Fruit fly (Drosophila melanogaster) whole organism, prepupa: ENCODE data around the gene CG44271.

Experiments
- Blimp-1 ChIP-seq: fragments of 200-800 bp; sonication (Bioruptor generic); optimal IDR thresholded peaks from 3 replicates; lab custom pipeline; 2017; ENCODE audit warnings: missing biosample characterization, missing genetic modification characterization, mild to moderate bottlenecking, moderate library complexity, missing genetic modification reagents
- CG10631 ChIP-seq: fragments of 200-800 bp; sonication (Bioruptor generic); optimal IDR thresholded peaks from 2 replicates; lab custom pipeline; 2016; ENCODE audit warnings: missing biosample characterization, missing genetic modification characterization
- CG10669 ChIP-seq: fragments of 200-800 bp; sonication (Bioruptor generic); optimal IDR thresholded peaks from 3 replicates; lab custom pipeline; 2018; ENCODE audit warnings: missing biosample characterization, mild to moderate bottlenecking, missing genetic modification characterization, moderate library complexity
- CG11762 ChIP-seq: fragments of 200-800 bp; sonication (Bioruptor generic); optimal IDR thresholded peaks from 3 replicates; lab custom pipeline; 2016; ENCODE audit warnings: missing biosample characterization, missing genetic modification characterization; ENCODE audit not compliant: insufficient read depth
- CG11902 ChIP-seq: fragments of 200-800 bp; sonication (Bioruptor generic); optimal IDR thresholded peaks from 3 replicates; lab custom pipeline; 2016; ENCODE audit warnings: missing biosample characterization, missing genetic modification characterization
- CG15336 ChIP-seq: fragments of 200-800 bp; sonication (Bioruptor generic); IDR thresholded peaks from 2 replicates; pipeline ENCODE4 v1.3.6; 2022; ENCODE audit warnings: missing biosample characterization, missing genetic modification characterization
- CG1621 ChIP-seq: fragments of 200-800 bp; sonication (Bioruptor generic); optimal IDR thresholded peaks from 3 replicates; lab custom pipeline; 2018; ENCODE audit warnings: missing biosample characterization, mild to moderate bottlenecking, missing genetic modification characterization
- CG16779 ChIP-seq: fragments of 200-800 bp; sonication (Bioruptor generic); optimal IDR thresholded peaks from 3 replicates; lab custom pipeline; 2017; ENCODE audit warnings: missing biosample characterization, mild to moderate bottlenecking, missing genetic modification characterization
- CG31627 ChIP-seq: fragments of 200-800 bp; sonication (Bioruptor generic); optimal IDR thresholded peaks from 3 replicates; lab custom pipeline; 2016; ENCODE audit warnings: missing biosample characterization, missing genetic modification characterization
- CG34406 ChIP-seq: fragments of 200-800 bp; sonication (Bioruptor generic); optimal IDR thresholded peaks from 3 replicates; lab custom pipeline; 2016; ENCODE audit warnings: missing biosample characterization, missing genetic modification characterization
- CG3919 ChIP-seq: fragments of 200-800 bp; sonication (Bioruptor generic); optimal IDR thresholded peaks from 3 replicates; lab custom pipeline; 2016; ENCODE audit warnings: missing biosample characterization, missing genetic modification characterization
- CG6163 ChIP-seq: fragments of 200-800 bp; sonication (Bioruptor generic); IDR thresholded peaks from 3 replicates; pipeline ENCODE4 v1.3.6; 2022; ENCODE audit warnings: missing biosample characterization, missing genetic modification characterization
- CG6276 ChIP-seq: fragments of 200-800 bp; sonication (Bioruptor generic); optimal IDR thresholded peaks from 2 replicates; lab custom pipeline; 2017; ENCODE audit warnings: missing biosample characterization, mild to moderate bottlenecking, missing genetic modification characterization
- CG6808 ChIP-seq: fragments of 200-800 bp; sonication (Bioruptor generic); optimal IDR thresholded peaks from 3 replicates; lab custom pipeline; 2017; ENCODE audit warnings: missing biosample characterization, missing genetic modification characterization, mild to moderate bottlenecking, moderate library complexity, missing genetic modification reagents
- CG6854 ChIP-seq: fragments of 200-800 bp; sonication (Bioruptor generic); optimal IDR thresholded peaks from 2 replicates; lab custom pipeline; 2017; ENCODE audit warnings: missing biosample characterization, mild to moderate bottlenecking, missing genetic modification characterization
- CG7368 ChIP-seq: fragments of 200-800 bp; sonication (Bioruptor generic); optimal IDR thresholded peaks from 3 replicates; lab custom pipeline; 2016; ENCODE audit warnings: missing biosample characterization, missing genetic modification characterization
- CG8119 ChIP-seq: fragments of 200-800 bp; sonication (Bioruptor generic); IDR thresholded peaks from 3 replicates; pipeline ENCODE4 v1.3.6; 2022; ENCODE audit warnings: missing biosample characterization, missing genetic modification characterization
- CG8319 ChIP-seq: fragments of 200-800 bp; sonication (Bioruptor generic); optimal IDR thresholded peaks from 3 replicates; lab custom pipeline; 2016; ENCODE audit warnings: missing biosample characterization, missing genetic modification characterization
- CG8632 ChIP-seq: fragments of 200-800 bp; sonication (Bioruptor generic); optimal IDR thresholded peaks from 3 replicates; lab custom pipeline; 2016; ENCODE audit warnings: missing biosample characterization, missing genetic modification characterization
- Eip75B ChIP-seq: fragments of 200-800 bp; sonication (Bioruptor generic); optimal IDR thresholded peaks from 3 replicates; lab custom pipeline; 2016; ENCODE audit warnings: missing biosample characterization, missing genetic modification characterization
- Eip78C ChIP-seq: fragments of 200-800 bp; sonication (Bioruptor generic); peaks from one replicate; lab custom pipeline; 2016; ENCODE audit warnings: missing biosample characterization, missing genetic modification characterization
- Ets21C ChIP-seq: fragments of 200-800 bp; sonication (Bioruptor generic); optimal IDR thresholded peaks from 3 replicates; lab custom pipeline; 2016; ENCODE audit warnings: missing biosample characterization, missing genetic modification characterization
- Hr38 ChIP-seq: sonication (Bioruptor generic); optimal IDR thresholded peaks from 2 replicates; lab custom pipeline; 2016; ENCODE audit warnings: missing biosample characterization, missing genetic modification characterization
- Hr39 ChIP-seq: fragments of 200-800 bp; sonication (Bioruptor generic); optimal IDR thresholded peaks from 2 replicates; lab custom pipeline; 2016; ENCODE audit warnings: missing biosample characterization, missing genetic modification characterization
- Hr4 ChIP-seq: fragments of 200-800 bp; sonication (Bioruptor generic); optimal IDR thresholded peaks from 3 replicates; lab custom pipeline; 2016; ENCODE audit warnings: missing biosample characterization, missing genetic modification characterization
- Lpt ChIP-seq: fragments of 200-800 bp; sonication (Bioruptor generic); optimal IDR thresholded peaks from 3 replicates; lab custom pipeline; 2016; ENCODE audit warnings: missing biosample characterization, missing genetic modification characterization
- Met ChIP-seq: fragments of 200-800 bp; sonication (Bioruptor generic); optimal IDR thresholded peaks from 3 replicates; lab custom pipeline; 2016; ENCODE audit warnings: missing biosample characterization, missing genetic modification characterization
- Smox ChIP-seq: fragments of 200-800 bp; sonication (Bioruptor generic); optimal IDR thresholded peaks from 3 replicates; lab custom pipeline; 2016; ENCODE audit warnings: missing biosample characterization, missing genetic modification characterization
- Sox102F ChIP-seq: fragments of 200-800 bp; sonication (Bioruptor generic); optimal IDR thresholded peaks from 2 replicates; lab custom pipeline; 2016; ENCODE audit warnings: missing biosample characterization, mild to moderate bottlenecking, missing genetic modification characterization
- Sox14 ChIP-seq: fragments of 200-800 bp; sonication (Bioruptor generic); optimal IDR thresholded peaks from 3 replicates; lab custom pipeline; 2016; ENCODE audit warnings: missing biosample characterization, missing genetic modification characterization
- Sox15 ChIP-seq: fragments of 200-800 bp; sonication (Bioruptor generic); optimal IDR thresholded peaks from 3 replicates; lab custom pipeline; 2016; ENCODE audit warnings: missing biosample characterization, missing genetic modification characterization
- achi ChIP-seq: fragments of 200-800 bp; sonication (Bioruptor generic); optimal IDR thresholded peaks from 3 replicates; lab custom pipeline; 2016; ENCODE audit warnings: missing biosample characterization, missing genetic modification characterization
- acj6 ChIP-seq: fragments of 200-800 bp; sonication (Bioruptor generic); optimal IDR thresholded peaks from 3 replicates; lab custom pipeline; 2016; ENCODE audit warnings: missing biosample characterization, missing genetic modification characterization
- cyc ChIP-seq: fragments of 200-800 bp; sonication (Bioruptor generic); optimal IDR thresholded peaks from 3 replicates; lab custom pipeline; 2016; ENCODE audit warnings: missing biosample characterization, missing genetic modification characterization
- dsx ChIP-seq: fragments of 200-800 bp; optimal IDR thresholded peaks from 3 replicates; lab custom pipeline; 2019; ENCODE audit warnings: missing biosample characterization, mild to moderate bottlenecking, missing genetic modification characterization, moderate library complexity; ENCODE audit not compliant: poor library complexity, severe bottlenecking
- eg ChIP-seq: fragments of 200-800 bp; sonication (Bioruptor generic); IDR thresholded peaks from 3 replicates; pipeline ENCODE4 v1.3.6; 2022; ENCODE audit warnings: missing biosample characterization, missing genetic modification characterization
- esn ChIP-seq: fragments of 200-800 bp; sonication (Bioruptor generic); optimal IDR thresholded peaks from 2 replicates; lab custom pipeline; 2016; ENCODE audit warnings: missing biosample characterization, mild to moderate bottlenecking, missing genetic modification characterization, moderate library complexity
- fd85E ChIP-seq: fragments of 200-800 bp; sonication (Bioruptor generic); optimal IDR thresholded peaks from 3 replicates; lab custom pipeline; 2016; ENCODE audit warnings: missing biosample characterization, missing genetic modification characterization
- fkh ChIP-seq: fragments of 200-800 bp; sonication (Bioruptor generic); optimal IDR thresholded peaks from 3 replicates; lab custom pipeline; 2017; ENCODE audit warnings: missing biosample characterization, mild to moderate bottlenecking, missing genetic modification characterization, moderate library complexity
- lz ChIP-seq: fragments of 200-800 bp; sonication (Bioruptor generic); optimal IDR thresholded peaks from 3 replicates; lab custom pipeline; 2016; ENCODE audit warnings: missing biosample characterization, missing genetic modification characterization
- pdm3 ChIP-seq: fragments of 200-800 bp; sonication (Bioruptor generic); optimal IDR thresholded peaks from 3 replicates; lab custom pipeline; 2016; ENCODE audit warnings: missing biosample characterization, missing genetic modification characterization
- spab ChIP-seq: fragments of 200-800 bp; sonication (Bioruptor generic); optimal IDR thresholded peaks from 2 replicates; lab custom pipeline; 2017; ENCODE audit warnings: missing biosample characterization, mild to moderate bottlenecking, missing genetic modification characterization, missing genetic modification reagents
- ss ChIP-seq, 2 experiments: fragments of 200-800 bp; sonication (Bioruptor generic); optimal IDR thresholded peaks; 2 replicates in 1 of 2; 3 replicates in 1 of 2; lab custom pipeline; 2017 to 2018; ENCODE audit warnings: mild to moderate bottlenecking in 2 of 2, missing biosample characterization in 2 of 2, missing genetic modification characterization in 2 of 2, moderate library complexity in 1 of 2
- svp ChIP-seq: fragments of 200-800 bp; sonication (Bioruptor generic); peaks from one replicate; lab custom pipeline; 2016; ENCODE audit warnings: missing biosample characterization, missing genetic modification characterization
- topi ChIP-seq: fragments of 200-800 bp; sonication (Bioruptor generic); optimal IDR thresholded peaks from 3 replicates; lab custom pipeline; 2016; ENCODE audit warnings: missing biosample characterization, missing genetic modification characterization
- vri ChIP-seq: fragments of 200-800 bp; sonication (Bioruptor generic); optimal IDR thresholded peaks from 3 replicates; lab custom pipeline; 2016; ENCODE audit warnings: missing biosample characterization, mild to moderate bottlenecking, missing genetic modification characterization

Gene CG44271

dm6 chr2L:6787973-6788368, 40.3 kb upstream of the CG44271 start (continued):
- TF ChIP-seq CG10669 = peak; percentile 57
- no peak for TF ChIP-seq CG8319 (GFP tag; lab: Kevin White, UChicago)
- peak; percentile 34 for TF ChIP-seq CG34406 (GFP tag; lab: Kevin White, UChicago)
- peak; percentile 60 for TF ChIP-seq pdm3 (GFP tag; lab: Kevin White, UChicago)
- peak; percentile 52; the same call in 2 of the 3 replicates for TF ChIP-seq CG6163 (GFP tag; lab: Robert Waterston, UW)
- TF ChIP-seq CG1621 (tag; lab: Kevin White, UChicago) = no peak
- TF ChIP-seq Sox15 (GFP tag; lab: Kevin White, UChicago) = peak; percentile 17
- no peak for TF ChIP-seq fkh (GFP tag; lab: Kevin White, UChicago)

- TF ChIP-seq eg = peak; percentile 89
- TF ChIP-seq svp (GFP tag; lab: Kevin White, UChicago) = peak; percentile 99
- peak; percentile 94 for TF ChIP-seq cyc (GFP tag; lab: Kevin White, UChicago)
- peak; percentile 72 for TF ChIP-seq vri
- no peak for TF ChIP-seq Hr38 (GFP tag; lab: Kevin White, UChicago)
- peak; percentile 96 for TF ChIP-seq CG31627
- TF ChIP-seq CG1621 (tag; lab: Kevin White, UChicago) = peak; percentile 80
- TF ChIP-seq topi (GFP tag; lab: Kevin White, UChicago) = peak; percentile 95
- peak; percentile 94 for TF ChIP-seq spab (GFP tag; lab: Kevin White, UChicago)
- peak; percentile 96 for TF ChIP-seq CG6808
- TF ChIP-seq CG11902 (GFP tag; lab: Kevin White, UChicago) = peak; percentile 96
- peak; percentile 94 for TF ChIP-seq acj6 (GFP tag; lab: Kevin White, UChicago)
- TF ChIP-seq CG7368 (GFP tag; lab: Kevin White, UChicago) = peak; percentile 88
- peak; percentile 91 for TF ChIP-seq CG16779
- peak; percentile 87 for TF ChIP-seq CG15336 (GFP tag; lab: Robert Waterston, UW)
- peak; percentile 94 for TF ChIP-seq CG3919
- peak; percentile 92 for TF ChIP-seq Sox102F (GFP tag; lab: Kevin White, UChicago)
- TF ChIP-seq Eip75B (GFP tag; lab: Kevin White, UChicago) = peak; percentile 96
- TF ChIP-seq CG6854 (GFP tag; lab: Kevin White, UChicago) = peak; percentile 84
- peak; percentile 93 for TF ChIP-seq achi
- peak; percentile 67 for TF ChIP-seq fd85E
- TF ChIP-seq ss (GFP tag; optimal IDR thresholded peaks at IDR 0.05; lab: Kevin White, UChicago) = peak; percentile 82 to 87
- TF ChIP-seq CG10669 = peak; percentile 92
- TF ChIP-seq esn = peak; percentile 97
- peak; percentile 94 for TF ChIP-seq Met (GFP tag; lab: Kevin White, UChicago)
- peak; percentile 89 for TF ChIP-seq Lpt (GFP tag; lab: Kevin White, UChicago)
- TF ChIP-seq CG8319 (GFP tag; lab: Kevin White, UChicago) = peak; percentile 90
- TF ChIP-seq Sox14 (GFP tag; lab: Kevin White, UChicago) = peak; percentile 95
- TF ChIP-seq CG8632 = peak; percentile 94
- peak; percentile 99 for TF ChIP-seq fkh (GFP tag; lab: Kevin White, UChicago)
- peak; percentile 99 for TF ChIP-seq Eip78C (GFP tag; lab: Kevin White, UChicago)
- TF ChIP-seq Ets21C = peak; percentile 94
- peak; percentile 96 for TF ChIP-seq pdm3 (GFP tag; lab: Kevin White, UChicago)
- peak; percentile 91 for TF ChIP-seq Smox (GFP tag; lab: Kevin White, UChicago)
- TF ChIP-seq Hr4 (GFP tag; lab: Kevin White, UChicago) = peak; percentile 97
- peak; percentile 94 for TF ChIP-seq CG6276
- TF ChIP-seq CG8119 (GFP tag; lab: Robert Waterston, UW) = peak; percentile 93
- peak; percentile 94 for TF ChIP-seq CG34406 (GFP tag; lab: Kevin White, UChicago)
- peak; percentile 85 for TF ChIP-seq dsx (GFP tag; lab: Kevin White, UChicago)
- TF ChIP-seq Blimp-1 (GFP tag; lab: Kevin White, UChicago) = peak; percentile 82
- TF ChIP-seq lz = peak; percentile 96
- peak; percentile 96 for TF ChIP-seq Hr39 (GFP tag; lab: Kevin White, UChicago)
- TF ChIP-seq CG11762 (GFP tag; lab: Kevin White, UChicago) = peak; percentile 93
- TF ChIP-seq CG10631 (GFP tag; lab: Kevin White, UChicago) = peak; percentile 94
These were observed 39.6 kb upstream of the CG44271 start for dm6 chr2L:6787029-6787972.
